Fruit fly (Drosophila melanogaster) whole organism, embryonic: ENCODE results near the gene CG33796.
A peak's percentile ranks its signal among the peaks of the same experiment; 100 is the strongest.

Source experiments
- Adf1 ChIP-seq: fragments of 200-800 bp; sonication (Bioruptor generic); IDR thresholded peaks from 2 replicates; pipeline ENCODE4 v1.3.6; 2022; ENCODE audit warnings: missing biosample characterization, missing genetic modification characterization
- CG10321 ChIP-seq: fragments of 200-800 bp; sonication (Bioruptor generic); IDR thresholded peaks from 2 replicates; pipeline ENCODE4 v1.3.6; 2022; ENCODE audit warnings: missing biosample characterization, missing genetic modification characterization
- CG10431 ChIP-seq: fragments of 200-800 bp; sonication (Bioruptor generic); optimal IDR thresholded peaks from 3 replicates; lab custom pipeline; 2018; ENCODE audit warnings: missing biosample characterization, mild to moderate bottlenecking, missing genetic modification characterization
- CG11247 ChIP-seq: fragments of 200-800 bp; sonication (Bioruptor generic); IDR thresholded peaks from 2 replicates; pipeline ENCODE4 v1.3.6; 2022; ENCODE audit warnings: missing biosample characterization, missing genetic modification characterization
- CG12236 ChIP-seq: fragments of 200-800 bp; sonication (Bioruptor generic); optimal IDR thresholded peaks from 2 replicates; lab custom pipeline; 2016; ENCODE audit warnings: missing biosample characterization, missing genetic modification characterization
- CG17568 ChIP-seq: fragments of 200-800 bp; sonication (Bioruptor generic); optimal IDR thresholded peaks from 2 replicates; lab custom pipeline; 2018; ENCODE audit warnings: missing biosample characterization, mild to moderate bottlenecking, missing genetic modification characterization, moderate library complexity
- CG18476 ChIP-seq: fragments of 200-800 bp; sonication (Bioruptor generic); optimal IDR thresholded peaks from 2 replicates; lab custom pipeline; 2016; ENCODE audit warnings: missing biosample characterization, mild to moderate bottlenecking, missing genetic modification characterization
- CG2120 ChIP-seq: fragments of 200-800 bp; sonication (Bioruptor generic); optimal IDR thresholded peaks from 3 replicates; lab custom pipeline; 2016; ENCODE audit warnings: missing biosample characterization, missing genetic modification characterization
- CG2875 ChIP-seq: fragments of 200-800 bp; sonication (Bioruptor generic); optimal IDR thresholded peaks from 2 replicates; lab custom pipeline; 2017; ENCODE audit warnings: missing biosample characterization, mild to moderate bottlenecking, missing genetic modification characterization, missing genetic modification reagents
- CG3163 ChIP-seq: fragments of 200-800 bp; sonication (Bioruptor generic); optimal IDR thresholded peaks from 3 replicates; lab custom pipeline; 2016; ENCODE audit warnings: missing biosample characterization, missing genetic modification characterization
- CG4730 ChIP-seq: fragments of 200-800 bp; sonication (Bioruptor generic); IDR thresholded peaks from 2 replicates; pipeline ENCODE4 v1.3.6; 2022; ENCODE audit warnings: missing biosample characterization, missing genetic modification characterization
- CG7556 ChIP-seq: fragments of 200-800 bp; sonication (Bioruptor generic); optimal IDR thresholded peaks from 2 replicates; lab custom pipeline; 2017; ENCODE audit warnings: missing biosample characterization, mild to moderate bottlenecking, missing genetic modification characterization
- CG7987 ChIP-seq: fragments of 200-800 bp; sonication (Bioruptor generic); optimal IDR thresholded peaks from 2 replicates; lab custom pipeline; 2018; ENCODE audit warnings: missing biosample characterization, mild to moderate bottlenecking, missing genetic modification characterization, moderate library complexity
- CG8924 ChIP-seq: fragments of 200-800 bp; optimal IDR thresholded peaks from 3 replicates; lab custom pipeline; 2019; ENCODE audit warnings: missing biosample characterization, mild to moderate bottlenecking, missing genetic modification characterization, moderate library complexity
- Dip3 ChIP-seq: fragments of 200-800 bp; sonication (Bioruptor generic); optimal IDR thresholded peaks from 3 replicates; lab custom pipeline; 2016; ENCODE audit warnings: missing biosample characterization, missing genetic modification characterization
- Doc3 ChIP-seq: fragments of 200-800 bp; sonication (Bioruptor generic); IDR thresholded peaks from 3 replicates; pipeline ENCODE4 v1.3.6; 2022; ENCODE audit warnings: missing biosample characterization, missing genetic modification characterization; ENCODE audit not compliant: partially characterized antibody
- Fer1 ChIP-seq: fragments of 200-800 bp; sonication (Bioruptor generic); optimal IDR thresholded peaks from 2 replicates; lab custom pipeline; 2017; ENCODE audit warnings: missing biosample characterization, mild to moderate bottlenecking, missing genetic modification characterization
- Hey ChIP-seq: fragments of 200-800 bp; sonication (Bioruptor generic); optimal IDR thresholded peaks from 3 replicates; lab custom pipeline; 2018; ENCODE audit warnings: missing biosample characterization, mild to moderate bottlenecking, missing genetic modification characterization
- Jarid2 ChIP-seq: fragments of 200-800 bp; sonication (Bioruptor generic); optimal IDR thresholded peaks from 3 replicates; lab custom pipeline; 2017; ENCODE audit warnings: mild to moderate bottlenecking, missing biosample characterization, missing genetic modification reagents, missing genetic modification characterization
- Lhr ChIP-seq: fragments of 200-800 bp; sonication (Bioruptor generic); optimal IDR thresholded peaks from 3 replicates; lab custom pipeline; 2017; ENCODE audit warnings: mild to moderate bottlenecking, missing biosample characterization, missing genetic modification reagents, missing genetic modification characterization
- Lim3 ChIP-seq: fragments of 200-800 bp; sonication (Bioruptor generic); IDR thresholded peaks from 2 replicates; pipeline ENCODE4 v1.3.6; 2022; ENCODE audit warnings: missing biosample characterization, missing genetic modification characterization
- MTF-1 ChIP-seq: fragments of 200-800 bp; sonication (Bioruptor generic); optimal IDR thresholded peaks from 2 replicates; lab custom pipeline; 2018; ENCODE audit warnings: missing biosample characterization, mild to moderate bottlenecking, missing genetic modification characterization, borderline replicate concordance
- Mrtf ChIP-seq: fragments of 200-800 bp; sonication (Bioruptor generic); IDR thresholded peaks from 3 replicates; pipeline ENCODE4 v1.3.6; 2022; ENCODE audit warnings: missing biosample characterization, missing genetic modification characterization
- Rfx ChIP-seq: fragments of 200-800 bp; sonication (Bioruptor generic); IDR thresholded peaks from 2 replicates; pipeline ENCODE4 v1.3.6; 2022; ENCODE audit warnings: missing biosample characterization, missing genetic modification characterization
- Scr ChIP-seq: fragments of 200-800 bp; sonication (Bioruptor generic); IDR thresholded peaks from 2 replicates; pipeline ENCODE4 v1.3.6; 2022; ENCODE audit warnings: missing biosample characterization, missing genetic modification characterization; ENCODE audit not compliant: partially characterized antibody
- Side ChIP-seq: fragments of 200-800 bp; sonication (Bioruptor generic); optimal IDR thresholded peaks from 2 replicates; lab custom pipeline; 2016; ENCODE audit warnings: missing biosample characterization, missing genetic modification characterization
- Stat92E ChIP-seq, 3 experiments: fragments of >200 bp in 2 of 3; fragments of 200-800 bp in 1 of 3; sonication (Bioruptor generic) in 1 of 3; optimal IDR thresholded peaks; 2 replicates each; lab custom pipeline; 2017 to 2019; ENCODE audit warnings: missing biosample characterization in 3 of 3, missing genetic modification characterization in 3 of 3, mild to moderate bottlenecking in 1 of 3, moderate library complexity in 1 of 3
- TFAM ChIP-seq: fragments of 200-800 bp; sonication (Bioruptor generic); optimal IDR thresholded peaks from 2 replicates; lab custom pipeline; 2017; ENCODE audit warnings: missing biosample characterization, missing genetic modification characterization, inconsistent platforms
- Tbp ChIP-seq: fragments of >200 bp; optimal IDR thresholded peaks from 2 replicates; lab custom pipeline; 2018; ENCODE audit warnings: missing biosample characterization, missing genetic modification characterization
- YL-1 ChIP-seq: fragments of 200-800 bp; sonication (Bioruptor generic); optimal IDR thresholded peaks from 3 replicates; lab custom pipeline; 2017; ENCODE audit warnings: missing biosample characterization, mild to moderate bottlenecking, missing genetic modification characterization
- ac ChIP-seq: fragments of 200-800 bp; sonication (Bioruptor generic); optimal IDR thresholded peaks from 3 replicates; lab custom pipeline; 2017; ENCODE audit warnings: missing biosample characterization, mild to moderate bottlenecking, missing genetic modification characterization
- bigmax ChIP-seq: fragments of 200-800 bp; sonication (Bioruptor generic); optimal IDR thresholded peaks from 2 replicates; lab custom pipeline; 2018; ENCODE audit warnings: missing biosample characterization, mild to moderate bottlenecking, missing genetic modification characterization
- cas ChIP-seq: fragments of 200-800 bp; sonication (Bioruptor generic); IDR thresholded peaks from 2 replicates; pipeline ENCODE4 v1.3.6; 2022; ENCODE audit warnings: missing biosample characterization, missing genetic modification characterization
- chn ChIP-seq: fragments of 200-800 bp; sonication (Bioruptor generic); optimal IDR thresholded peaks from 2 replicates; lab custom pipeline; 2016; ENCODE audit warnings: missing biosample characterization, missing genetic modification characterization
- cwo ChIP-seq: fragments of 200-800 bp; sonication (Bioruptor generic); optimal IDR thresholded peaks from 3 replicates; lab custom pipeline; 2017; ENCODE audit warnings: missing biosample characterization, missing genetic modification characterization, mild to moderate bottlenecking, moderate library complexity, missing genetic modification reagents
- emc ChIP-seq: fragments of 200-800 bp; sonication (Bioruptor generic); optimal IDR thresholded peaks from 2 replicates; lab custom pipeline; 2016; ENCODE audit warnings: missing biosample characterization, missing genetic modification characterization
- fd102C ChIP-seq: fragments of 200-800 bp; sonication (Bioruptor generic); optimal IDR thresholded peaks from 2 replicates; lab custom pipeline; 2018; ENCODE audit warnings: missing biosample characterization, mild to moderate bottlenecking, missing genetic modification characterization, moderate library complexity
- fd64A ChIP-seq: fragments of 200-800 bp; sonication (Bioruptor generic); optimal IDR thresholded peaks from 3 replicates; lab custom pipeline; 2018; ENCODE audit warnings: missing biosample characterization, mild to moderate bottlenecking, missing genetic modification characterization
- ham ChIP-seq: fragments of 200-800 bp; sonication (Bioruptor generic); IDR thresholded peaks from 2 replicates; pipeline ENCODE4 v1.3.6; 2022; ENCODE audit warnings: missing biosample characterization, missing genetic modification characterization
- hkb ChIP-seq, 2 experiments: fragments of 200-800 bp in 1 of 2; fragments of >200 bp in 1 of 2; sonication (Bioruptor generic) in 1 of 2; IDR thresholded peaks in 1 of 2; optimal IDR thresholded peaks in 1 of 2; 2 replicates each; pipeline versions ENCODE4 v1.3.6 to Lab custom; 2017 to 2022; ENCODE audit warnings: missing biosample characterization in 1 of 2, missing genetic modification characterization in 1 of 2
- nau ChIP-seq: fragments of 200-800 bp; sonication (Bioruptor generic); optimal IDR thresholded peaks from 3 replicates; lab custom pipeline; 2017; ENCODE audit warnings: missing biosample characterization, mild to moderate bottlenecking, missing genetic modification characterization, missing genetic modification reagents
- odd ChIP-seq: fragments of 200-800 bp; sonication (Bioruptor generic); optimal IDR thresholded peaks from 2 replicates; lab custom pipeline; 2017; ENCODE audit warnings: missing biosample characterization, mild to moderate bottlenecking, missing genetic modification characterization
- peb ChIP-seq: fragments of 200-800 bp; sonication (Bioruptor generic); IDR thresholded peaks from 2 replicates; pipeline ENCODE4 v1.3.6; 2022; ENCODE audit warnings: missing biosample characterization, missing genetic modification characterization
- pfk ChIP-seq: fragments of 200-800 bp; sonication (Bioruptor generic); optimal IDR thresholded peaks from 2 replicates; lab custom pipeline; 2018; ENCODE audit warnings: missing biosample characterization, mild to moderate bottlenecking, missing genetic modification characterization, moderate library complexity
- row ChIP-seq: fragments of 200-800 bp; sonication (Bioruptor generic); IDR thresholded peaks from 3 replicates; pipeline ENCODE4 v1.3.6; 2022; ENCODE audit warnings: missing biosample characterization, missing genetic modification characterization
- run ChIP-seq: fragments of 200-800 bp; sonication (Bioruptor generic); optimal IDR thresholded peaks from 3 replicates; lab custom pipeline; 2018; ENCODE audit warnings: missing biosample characterization, mild to moderate bottlenecking, missing genetic modification characterization
- sna ChIP-seq: fragments of 200-800 bp; sonication (Bioruptor generic); IDR thresholded peaks from 2 replicates; pipeline ENCODE4 v1.3.6; 2022; ENCODE audit warnings: missing biosample characterization, missing genetic modification characterization; ENCODE audit not compliant: partially characterized antibody
- tin ChIP-seq: fragments of 200-800 bp; sonication (Bioruptor generic); optimal IDR thresholded peaks from 3 replicates; lab custom pipeline; 2016; ENCODE audit warnings: missing biosample characterization, missing genetic modification characterization
- z ChIP-seq: fragments of 200-800 bp; sonication (Bioruptor generic); IDR thresholded peaks from 3 replicates; pipeline ENCODE4 v1.3.6; 2022; ENCODE audit warnings: missing biosample characterization, missing genetic modification characterization

Gene CG33796

DNA sequence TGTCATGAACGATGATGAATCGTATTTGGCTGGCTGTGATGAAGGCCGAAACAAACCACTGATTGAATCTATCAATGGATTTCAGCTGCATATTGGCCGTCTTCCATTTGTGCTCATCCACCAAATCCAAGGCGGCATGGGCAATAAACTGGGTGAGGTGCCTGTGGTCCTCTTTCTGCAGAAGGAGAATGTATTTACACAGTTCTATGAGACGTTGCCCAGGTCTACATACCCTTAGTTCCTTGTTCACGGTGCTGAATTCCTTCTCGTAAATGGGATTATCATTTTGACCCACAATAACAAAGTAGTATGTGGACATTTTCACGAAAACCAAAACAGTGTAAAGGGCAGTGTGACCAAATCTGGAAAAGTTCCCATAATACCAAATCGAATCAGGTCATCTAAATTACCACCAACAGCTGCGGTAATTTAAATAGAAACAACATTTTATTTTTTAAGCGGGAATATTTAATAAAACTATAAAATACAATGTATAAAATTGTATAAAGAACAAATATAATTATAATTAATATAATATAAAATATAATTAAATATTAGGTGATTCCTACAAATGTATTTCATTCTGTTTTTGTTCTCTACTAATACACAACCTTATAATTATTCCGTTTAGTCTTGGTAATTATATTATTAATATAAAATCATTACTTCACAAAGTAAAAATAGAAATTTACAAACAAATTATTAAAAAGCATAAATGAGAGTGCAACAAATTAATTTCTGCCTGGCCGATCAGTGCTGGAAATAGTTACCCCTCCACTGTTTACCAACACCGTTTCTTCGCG is 38.4 kb downstream of the CG33796 start, which contains the start of the genes Trs20 and elg1 (continued):
- TF ChIP-seq chn (GFP tag; lab: Kevin White, UChicago) (no peak), CG18476 (GFP tag; lab: Kevin White, UChicago) (no peak), fd64A (no peak), Mrtf (GFP tag; lab: Robert Waterston, UW) (no peak), row (peak; percentile 75), cas (0 out of 2 replicates have a peak, but pooled peaks have one; percentile 4), tin (GFP tag; lab: Kevin White, UChicago) (peak; percentile 24), Tbp (no peak), CG11247 (GFP tag; lab: Robert Waterston, UW) (no peak), Rfx (peak; percentile 65), Hey (tag; lab: Kevin White, UChicago) (no peak), sna (GFP tag; lab: Robert Waterston, UW) (no peak), CG4730 (GFP tag; lab: Robert Waterston, UW) (no peak), CG8924 (peak; percentile 84), CG17568 (GFP tag; lab: Kevin White, UChicago) (no peak), Adf1 (GFP tag; lab: Robert Waterston, UW) (no peak), Doc3 (GFP tag; lab: Robert Waterston, UW) (no peak), peb (GFP tag; lab: Robert Waterston, UW) (no peak), CG10431 (peak; percentile 28), Stat92E (GFP tag; optimal IDR thresholded peaks at IDR 0.05; lab: Kevin White, UChicago) (no peak), CG12236 (GFP tag; lab: Kevin White, UChicago) (no peak), cwo (GFP tag; lab: Kevin White, UChicago) (peak; percentile 33), Fer1 (GFP tag; lab: Kevin White, UChicago) (peak; percentile 58), nau (GFP tag; lab: Kevin White, UChicago) (no peak), hkb (optimal IDR thresholded peaks at IDR 0.05; lab: Kevin White, UChicago) (no peak), hkb (GFP tag; IDR thresholded peaks at IDR 0.05; lab: Robert Waterston, UW) (0 out of 2 replicates have a peak, but pooled peaks have one; percentile 25), CG10321 (GFP tag; lab: Robert Waterston, UW) (no peak), TFAM (GFP tag; lab: Kevin White, UChicago) (no peak), z (GFP tag; lab: Robert Waterston, UW) (no peak), CG2120 (GFP tag; lab: Kevin White, UChicago) (peak; percentile 42), run (no peak), Lim3 (GFP tag; lab: Robert Waterston, UW) (no peak), pfk (GFP tag; lab: Kevin White, UChicago) (no peak), CG3163 (GFP tag; lab: Kevin White, UChicago) (no peak), CG7556 (GFP tag; lab: Kevin White, UChicago) (peak; percentile 66), MTF-1 (GFP tag; lab: Kevin White, UChicago) (no peak), fd102C (no peak), Scr (GFP tag; lab: Robert Waterston, UW) (no peak), emc (GFP tag; lab: Kevin White, UChicago) (no peak), bigmax (GFP tag; lab: Kevin White, UChicago) (no peak), odd (GFP tag; lab: Kevin White, UChicago) (no peak), Dip3 (GFP tag; lab: Kevin White, UChicago) (no peak), ham (GFP tag; lab: Robert Waterston, UW) (no peak), ac (GFP tag; lab: Kevin White, UChicago) (no peak), YL-1 (peak; percentile 47), Lhr (GFP tag; lab: Kevin White, UChicago) (no peak), Side (GFP tag; lab: Kevin White, UChicago) (no peak), Jarid2 (no peak), CG7987 (GFP tag; lab: Kevin White, UChicago) (no peak), CG2875 (GFP tag; lab: Kevin White, UChicago) (no peak)
